Fruit fly (Drosophila melanogaster): ENCODE measurements around the gene CG15169.

The CG15169 gene

DNA sequence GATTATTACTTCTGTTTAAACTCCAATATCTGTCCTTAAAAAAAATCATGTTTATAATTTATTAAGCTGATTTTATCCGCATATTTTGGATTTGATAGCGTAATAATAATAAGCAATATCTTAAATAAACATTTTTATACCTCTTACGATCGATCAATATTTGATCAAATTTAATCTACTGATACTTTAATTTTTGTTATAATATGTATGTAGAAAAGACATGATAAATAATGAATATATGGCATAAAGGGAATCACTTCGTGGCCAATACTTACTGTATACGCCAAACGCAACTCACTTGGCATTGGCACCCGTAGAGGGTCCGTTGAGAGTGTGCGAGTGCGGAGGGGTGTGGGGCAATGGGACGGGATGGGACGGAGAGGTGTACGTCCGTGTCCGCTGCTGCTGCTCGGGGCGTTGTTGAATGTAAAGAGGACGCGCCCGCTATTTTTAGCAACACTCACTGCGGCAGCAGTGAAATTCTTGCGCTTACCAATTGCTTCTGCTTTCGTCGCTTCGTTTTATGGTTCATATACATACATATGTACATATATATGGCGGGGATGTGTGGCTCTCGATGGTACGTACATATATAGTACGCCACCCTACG is 45.4 kb downstream of the CG15169 start:
- no peak for TF ChIP-seq bab1 (GFP tag; optimal IDR thresholded peaks at IDR 0.05)
- TF ChIP-seq cnc (optimal IDR thresholded peaks at IDR 0.05) = no peak
- TF ChIP-seq Clk (GFP tag; optimal IDR thresholded peaks at IDR 0.05) = no peak
- TF ChIP-seq ovo (GFP tag; optimal IDR thresholded peaks at IDR 0.05) = no peak
- no peak for TF ChIP-seq CG1620 (GFP tag; optimal IDR thresholded peaks at IDR 0.05)
- TF ChIP-seq CG7045 (GFP tag; optimal IDR thresholded peaks at IDR 0.05) = no peak
- TF ChIP-seq CG7101 (tag; optimal IDR thresholded peaks at IDR 0.05) = no peak
- no peak for TF ChIP-seq Hr96 (GFP tag; optimal IDR thresholded peaks at IDR 0.05)
- TF ChIP-seq Mnt (GFP tag; optimal IDR thresholded peaks at IDR 0.05) = no peak
- TF ChIP-seq Crg-1 (GFP tag; optimal IDR thresholded peaks at IDR 0.05) = no peak

DNA sequence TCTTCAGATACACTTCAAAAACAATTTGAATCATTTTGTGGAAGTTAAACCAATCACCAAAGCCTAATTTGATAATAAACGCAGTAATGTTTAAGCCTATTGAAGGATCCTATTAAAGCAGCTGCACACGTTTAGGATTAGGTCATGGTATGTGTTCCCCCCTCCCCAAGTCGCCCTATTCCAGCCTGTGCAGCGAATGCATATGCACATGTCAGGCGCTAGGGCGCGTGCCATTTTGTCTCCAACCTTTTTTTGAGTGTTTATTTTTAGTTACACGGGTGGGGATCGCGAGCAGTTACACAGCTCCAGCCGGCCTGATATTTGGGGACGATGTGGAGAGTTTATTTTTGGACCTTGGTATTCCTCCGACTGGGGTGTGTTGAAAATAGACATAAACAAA is 46.2 kb downstream of the CG15169 start:
- TF ChIP-seq CG5204 (GFP tag; optimal IDR thresholded peaks at IDR 0.05) (no peak), CG14711 (tag; optimal IDR thresholded peaks at IDR 0.05) (no peak), CG1620 (GFP tag; optimal IDR thresholded peaks at IDR 0.05) (no peak), ovo (GFP tag; optimal IDR thresholded peaks at IDR 0.05) (no peak), bab1 (GFP tag; optimal IDR thresholded peaks at IDR 0.05) (no peak), CG33017 (tag; optimal IDR thresholded peaks at IDR 0.05) (no peak), cic (GFP tag; optimal IDR thresholded peaks at IDR 0.05) (no peak), tj (GFP tag; optimal IDR thresholded peaks at IDR 0.05) (no peak), Hr96 (GFP tag; optimal IDR thresholded peaks at IDR 0.05) (no peak), Clk (GFP tag; optimal IDR thresholded peaks at IDR 0.05) (no peak), pad (GFP tag; optimal IDR thresholded peaks at IDR 0.05) (no peak), kay (GFP tag; ENCODE audit: borderline replicate concordance) (no peak), toe (GFP tag; optimal IDR thresholded peaks at IDR 0.05) (no peak), CG12768 (GFP tag; optimal IDR thresholded peaks at IDR 0.05) (no peak), CG11617 (GFP tag; optimal IDR thresholded peaks at IDR 0.05) (no peak), CG7101 (tag; optimal IDR thresholded peaks at IDR 0.05) (no peak), cnc (optimal IDR thresholded peaks at IDR 0.05) (no peak), CG7045 (GFP tag; optimal IDR thresholded peaks at IDR 0.05) (no peak), Mnt (GFP tag; optimal IDR thresholded peaks at IDR 0.05) (no peak), Crg-1 (GFP tag; optimal IDR thresholded peaks at IDR 0.05) (no peak)

DNA sequence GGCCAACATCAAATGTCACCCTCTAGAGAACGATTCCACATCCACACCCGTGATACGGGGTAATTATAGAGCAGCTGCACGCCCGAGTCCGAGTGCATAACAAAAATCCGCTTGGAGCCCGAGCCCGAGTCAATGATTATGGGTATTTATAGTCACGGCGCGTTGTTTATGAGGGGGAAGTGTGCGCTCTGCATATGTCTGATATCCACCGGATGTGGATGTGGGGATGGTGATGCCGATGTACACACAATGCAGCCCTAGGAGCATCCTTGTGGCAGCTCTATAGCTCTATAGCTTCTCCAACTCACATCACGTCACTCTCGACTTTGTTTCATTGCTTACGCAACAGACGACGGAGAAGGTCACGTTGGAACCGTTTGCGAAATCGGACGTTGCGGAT is 46.6 kb downstream of the CG15169 start:
- TF ChIP-seq Crg-1 (GFP tag; optimal IDR thresholded peaks at IDR 0.05) = no peak
- no peak for TF ChIP-seq CG14711 (tag; optimal IDR thresholded peaks at IDR 0.05)
- TF ChIP-seq CG5204 (GFP tag; optimal IDR thresholded peaks at IDR 0.05) = no peak
- TF ChIP-seq CG12768 (GFP tag; optimal IDR thresholded peaks at IDR 0.05) = no peak
- no peak for TF ChIP-seq CG1620 (GFP tag; optimal IDR thresholded peaks at IDR 0.05)
- TF ChIP-seq CG7101 (tag; optimal IDR thresholded peaks at IDR 0.05) = no peak

DNA sequence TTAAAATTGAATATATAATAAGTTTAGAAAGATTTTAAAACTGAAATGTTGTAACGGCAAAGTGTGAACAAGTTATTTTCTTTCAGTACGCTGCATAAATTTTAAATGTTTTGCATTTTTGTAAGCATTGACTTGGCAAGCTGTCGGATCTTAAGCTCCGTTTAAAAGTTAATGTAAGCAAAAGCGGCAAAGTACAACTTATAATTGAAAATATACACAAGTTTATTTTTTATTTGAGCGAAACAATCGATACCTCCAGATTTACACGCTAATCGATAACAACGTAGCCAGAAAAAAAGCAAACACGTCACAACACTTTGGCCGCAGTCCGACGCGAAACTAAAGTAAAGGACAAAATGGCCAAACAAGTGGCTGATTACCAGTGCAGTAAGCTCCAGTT is 50.8 kb downstream of the CG15169 start, which contains the start of gene Catsup:
Catsup (plus strand) TSS at position 273 of the 400 bp plus-strand sequence.
- TF ChIP-seq bab1 (GFP tag; optimal IDR thresholded peaks at IDR 0.05) (peak; percentile 2), CG11617 (GFP tag; optimal IDR thresholded peaks at IDR 0.05) (no peak)

Measured in whole organism, adult.